Fruit fly (Drosophila melanogaster) ovary, adult (tissue): ENCODE measurements around the gene egh.
A peak's percentile ranks its signal among the peaks of the same experiment; 100 is the strongest.
"Not testable (repeated sequence)": the region's sequence is repeated elsewhere in the genome, so short reads cannot be mapped to it uniquely, and the experiment has no call there.

Experiments
- CG17801 ChIP-seq: fragments of 200-800 bp; optimal IDR thresholded peaks from 2 replicates; lab custom pipeline; 2019; ENCODE audit warnings: missing biosample characterization, mild to moderate bottlenecking, missing genetic modification characterization, moderate library complexity; ENCODE audit not compliant: partially characterized antibody

egh gene

DNA sequence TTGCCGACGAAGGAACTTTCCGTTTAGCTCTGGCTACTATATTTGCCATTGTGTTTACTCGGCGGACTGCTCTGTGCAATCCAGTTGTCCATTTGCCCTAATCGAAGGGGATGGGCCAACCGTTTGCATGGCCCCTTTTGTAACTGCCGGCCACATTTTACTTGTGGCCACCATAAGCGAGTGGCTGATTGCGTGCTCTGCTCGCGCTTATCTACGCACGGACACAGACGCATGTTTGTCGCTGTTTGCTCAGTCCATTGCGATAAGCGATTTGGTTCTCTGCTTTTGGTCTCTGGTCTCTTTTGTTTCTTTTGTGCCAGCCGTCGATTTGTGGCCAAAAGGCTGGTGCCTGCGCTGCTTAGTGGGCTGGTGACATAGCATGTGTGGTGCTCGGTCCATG, 2.3 kb downstream of the egh start:
- TF ChIP-seq CG17801 (GFP tag; lab: Kevin White, UChicago) = no peak

DNA sequence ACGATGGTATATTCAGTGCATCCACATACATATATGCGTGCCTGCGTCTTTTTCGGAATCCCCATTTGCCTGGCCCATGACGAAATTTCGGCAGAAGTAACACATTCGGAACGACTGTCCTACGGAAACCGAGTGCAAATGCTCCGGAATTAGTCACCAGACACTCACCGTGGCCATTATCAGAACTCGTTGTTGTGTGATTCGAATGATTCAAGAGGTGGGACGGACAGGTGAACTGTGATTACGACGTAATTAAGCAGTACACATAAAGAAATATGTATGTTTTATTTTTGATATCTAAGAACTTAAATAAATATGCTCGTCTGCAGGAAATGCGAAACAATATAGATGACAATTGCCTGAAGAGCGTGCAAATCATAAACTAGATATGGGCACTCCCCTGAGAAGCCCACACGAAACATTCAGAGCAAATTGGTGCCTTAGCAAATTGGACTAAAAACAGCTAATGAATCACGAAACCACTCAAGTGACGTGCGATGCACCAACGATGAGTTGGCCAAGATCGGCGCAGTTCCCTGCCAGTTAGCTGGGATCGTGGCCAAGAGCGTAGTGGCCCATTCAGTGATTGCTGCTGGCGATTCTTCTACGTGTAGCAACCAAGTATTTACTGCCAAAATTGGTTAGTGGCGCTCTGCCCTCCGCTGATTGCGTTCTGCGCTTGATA, 3.2 kb downstream of the egh start:
- no peak for TF ChIP-seq CG17801 (GFP tag; lab: Kevin White, UChicago)

DNA sequence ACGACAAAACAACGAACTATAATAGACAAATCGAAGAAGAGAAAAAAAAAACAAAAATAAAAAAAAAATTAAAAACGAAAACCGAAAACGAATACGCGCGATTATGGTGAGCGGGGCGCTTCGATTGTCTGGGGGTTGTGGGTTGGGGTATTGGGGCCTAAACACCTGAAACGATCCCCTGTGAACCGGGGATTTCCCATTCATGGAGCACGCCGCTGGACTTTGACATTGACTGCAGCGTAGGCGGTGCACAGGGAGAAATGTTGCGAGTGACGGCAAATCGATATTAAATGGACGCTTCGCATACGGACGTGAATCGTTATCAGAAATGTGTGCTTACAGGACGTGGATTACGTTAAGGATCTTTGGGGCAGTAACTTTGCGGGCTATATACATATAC, 3.9 kb downstream of the egh start:
- TF ChIP-seq CG17801 (GFP tag; lab: Kevin White, UChicago) = no peak

DNA sequence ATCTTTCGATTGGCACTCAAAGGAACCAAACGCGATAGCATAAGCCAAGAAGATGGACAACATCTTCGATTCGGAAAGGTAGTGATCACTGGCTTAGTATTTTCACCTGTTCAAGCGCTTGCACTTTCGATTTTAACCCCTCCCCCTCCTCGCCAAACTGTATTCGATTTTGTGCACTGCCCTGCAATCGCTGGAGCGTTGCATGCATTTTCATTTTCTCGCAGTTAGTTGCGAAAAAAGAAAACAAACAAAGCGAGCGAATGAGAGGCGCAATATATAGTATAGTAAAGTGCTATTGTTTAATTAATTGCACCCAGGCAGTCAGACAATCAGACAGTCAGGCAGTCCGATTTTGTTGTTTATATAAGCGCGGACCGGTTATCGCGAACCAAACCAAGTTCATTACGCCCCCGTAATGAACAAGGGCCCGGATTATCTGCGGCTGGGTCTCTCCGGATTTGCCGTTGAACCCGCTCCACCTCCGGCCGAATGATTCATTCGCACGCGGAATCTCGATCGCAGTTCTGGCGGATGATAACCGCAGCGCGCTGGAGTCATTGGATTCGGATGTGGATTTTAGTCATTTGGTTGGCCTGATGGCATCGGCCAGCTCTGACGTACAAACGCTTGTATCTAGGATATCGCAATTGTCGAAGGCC, 4.9 kb downstream of the egh start:
- no peak for TF ChIP-seq CG17801 (GFP tag; lab: Kevin White, UChicago)

DNA sequence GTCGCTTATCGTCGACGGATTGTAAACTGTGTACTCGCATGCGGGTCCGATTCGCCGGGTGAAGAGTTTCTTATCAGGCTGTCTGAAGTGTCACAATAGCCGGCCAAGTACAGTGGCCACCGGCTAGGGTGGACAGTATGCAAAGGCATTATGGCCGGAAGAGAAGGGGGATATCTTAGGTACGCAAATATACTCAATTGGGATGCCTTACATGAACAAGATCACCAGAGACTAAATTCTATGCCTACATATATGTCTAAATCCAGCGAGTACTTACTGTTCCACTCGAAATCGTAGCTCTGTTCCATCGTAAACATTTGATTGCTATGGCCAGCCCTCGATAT, 5.4 kb downstream of the egh start:
- TF ChIP-seq CG17801 (GFP tag; lab: Kevin White, UChicago) = peak; percentile 77

DNA sequence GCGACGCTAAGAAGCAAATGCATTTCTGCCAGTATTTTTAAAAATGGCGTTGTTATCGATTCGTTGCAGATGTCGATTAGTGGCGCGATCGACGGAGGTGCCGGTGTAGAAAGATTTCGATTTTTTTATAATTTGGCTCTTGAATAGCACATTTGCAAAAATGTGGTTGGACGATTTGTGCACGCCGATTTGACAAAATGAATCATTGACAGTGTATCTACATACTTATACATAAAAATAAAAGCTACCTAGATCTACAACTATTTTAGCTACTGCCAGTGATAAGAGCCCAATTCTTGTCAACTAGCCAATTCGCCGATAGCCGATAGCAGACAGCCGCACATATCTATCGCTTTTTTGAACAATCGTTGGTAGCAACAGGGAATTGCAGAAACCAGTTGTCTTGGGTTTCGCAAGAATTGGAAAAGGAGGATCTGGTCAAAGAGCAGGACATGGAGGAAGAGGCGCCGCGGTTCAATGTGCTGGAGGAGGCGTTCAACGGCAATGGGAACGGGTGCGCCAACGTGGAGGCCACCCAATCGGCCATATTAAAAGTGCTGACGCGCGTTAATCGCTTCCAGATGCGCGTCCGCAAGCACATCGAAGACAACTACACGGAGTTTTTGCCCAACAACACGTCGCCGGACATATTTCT, 15.7 kb downstream of the egh start, which contains the start of the genes Klp3A and Zw10:
Gene Klp3A, minus strand, starts transcription at position 202 of the 655 bp plus-strand sequence.
Gene Zw10, plus strand, starts transcription at position 347 of the 655 bp plus-strand sequence.
- TF ChIP-seq CG17801 (GFP tag; lab: Kevin White, UChicago) = peak; percentile 32

DNA sequence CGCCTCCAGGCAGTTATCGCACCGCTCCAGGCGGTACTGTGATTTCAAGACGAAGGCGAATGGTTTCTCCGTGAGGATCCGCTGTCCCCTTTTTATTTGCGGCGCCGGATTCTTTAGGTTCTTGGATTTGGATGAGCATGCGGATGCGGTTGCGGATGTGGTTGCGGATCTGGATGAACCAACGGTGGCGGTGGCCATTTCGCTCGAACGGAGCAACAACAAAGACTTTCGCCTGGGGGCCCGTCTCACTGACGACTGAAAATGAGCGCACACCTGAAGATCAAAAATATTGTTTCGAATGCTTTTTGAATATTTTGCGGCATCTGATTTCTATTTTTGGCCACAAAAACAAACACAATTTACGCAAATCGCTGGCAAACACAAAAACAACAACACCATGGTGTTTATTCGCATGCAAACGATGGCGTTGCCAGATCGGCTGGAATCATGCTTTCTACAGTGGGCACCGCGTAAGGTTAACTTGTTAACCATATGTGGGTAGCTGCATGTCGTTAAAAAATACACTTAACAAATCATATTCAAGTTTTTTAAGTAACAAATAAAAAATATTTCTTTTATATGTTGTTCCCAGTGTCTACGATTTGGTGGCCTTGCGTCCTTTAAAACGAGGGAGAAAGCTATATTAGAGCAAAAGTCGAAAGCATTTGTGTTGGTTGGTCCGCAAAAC, 20.3 kb downstream of the egh start, which contains the start of gene Smyd3:
Gene Smyd3, minus strand, starts transcription at position 407 of the 688 bp plus-strand sequence.
- peak; percentile 80 for TF ChIP-seq CG17801 (GFP tag; lab: Kevin White, UChicago)

DNA sequence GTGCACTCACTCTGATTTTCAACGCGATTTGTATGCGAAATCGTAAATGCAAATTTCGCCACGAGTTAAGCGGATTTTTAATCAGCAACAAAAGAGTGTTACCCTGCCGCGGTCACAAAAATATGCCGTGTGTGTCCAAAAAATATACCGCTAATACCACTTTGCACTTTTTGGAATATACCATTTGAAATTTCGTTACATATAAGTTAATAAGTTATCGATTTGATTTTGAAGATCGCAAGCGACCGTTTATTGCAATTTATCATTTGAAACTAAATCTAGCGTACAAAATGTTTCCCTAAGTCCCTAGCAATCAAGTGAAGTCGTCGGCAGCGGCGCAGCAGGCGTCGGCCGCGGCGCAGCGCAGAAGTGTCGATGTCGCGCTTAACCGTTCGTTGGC, 21.9 kb downstream of the egh start, which contains the start of gene eIF3g1:
Gene eIF3g1, minus strand, starts transcription at position 101 of the 400 bp plus-strand sequence.
- TF ChIP-seq CG17801 (GFP tag; lab: Kevin White, UChicago) = not testable (repeated sequence)

DNA sequence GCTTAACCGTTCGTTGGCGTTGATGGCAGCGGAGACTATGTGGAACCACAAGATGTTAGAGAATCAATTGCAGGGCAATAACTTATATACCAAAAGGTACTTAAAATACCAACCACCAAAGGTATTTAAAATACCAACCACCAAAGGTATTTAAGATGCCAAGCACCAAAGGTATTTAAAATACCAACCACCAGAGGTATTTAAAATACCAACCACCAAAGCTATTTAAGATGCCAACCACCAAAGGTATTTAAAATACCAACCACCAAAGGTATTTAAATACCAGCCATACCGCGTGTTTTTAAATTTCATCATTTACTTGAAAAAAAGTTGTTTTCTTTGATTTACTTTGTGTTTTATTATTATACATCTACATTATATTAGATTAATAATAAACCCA, 29.1 kb downstream of the egh start:
- TF ChIP-seq CG17801 (GFP tag; lab: Kevin White, UChicago) = no peak

DNA sequence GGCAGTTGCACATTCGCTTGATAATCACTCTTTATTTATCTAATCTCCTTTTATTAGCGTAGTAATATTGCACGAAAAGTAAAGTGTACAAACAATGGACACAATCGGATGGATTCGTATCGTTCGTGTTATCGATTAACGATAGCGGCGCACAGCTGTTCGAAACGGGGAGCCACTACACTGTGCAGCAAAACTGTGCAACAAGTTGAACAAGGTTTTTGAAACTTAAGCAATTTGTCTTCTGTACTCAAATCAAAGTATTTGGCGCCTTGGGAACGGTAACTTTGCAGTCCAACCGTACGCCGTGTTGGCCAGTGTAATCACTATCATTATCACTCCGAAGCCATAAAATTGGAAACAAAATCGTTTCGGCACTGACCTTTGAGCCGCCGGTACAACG, 31.3 kb downstream of the egh start, which contains the start of the genes Tsp3A and Seipin:
Gene Tsp3A, minus strand, starts transcription at position 88 of the 400 bp plus-strand sequence.
Gene Seipin, plus strand, starts transcription at position 149 of the 400 bp plus-strand sequence.
- peak; percentile 82 for TF ChIP-seq CG17801 (GFP tag; lab: Kevin White, UChicago)

DNA sequence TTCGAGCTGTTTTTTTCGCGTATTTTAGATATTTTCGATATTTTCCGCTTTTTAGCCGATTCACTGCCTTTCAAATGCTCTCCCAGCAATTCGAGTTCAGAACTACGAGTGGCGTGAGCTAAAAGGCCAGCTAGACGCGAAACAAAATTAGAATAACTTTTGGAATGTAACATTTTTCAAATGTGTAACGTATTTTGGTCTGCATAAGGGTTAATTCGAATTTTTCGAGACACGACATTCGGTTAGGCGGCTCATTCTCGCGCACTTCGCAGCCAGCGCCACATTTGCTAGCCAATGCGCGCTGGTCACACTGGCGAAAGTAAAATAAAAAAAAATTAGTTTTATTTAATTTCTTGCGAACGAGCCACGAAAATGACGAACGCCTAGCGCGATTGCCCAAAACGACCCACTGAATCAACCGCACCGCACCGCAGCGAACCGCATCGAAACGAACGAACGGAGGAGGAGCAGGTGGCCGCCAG, 36.3 kb downstream of the egh start, which contains the start of the genes brv3 and Pi4KIIIalpha:
Gene brv3, minus strand, starts transcription at position 51 of the 482 bp plus-strand sequence.
Gene Pi4KIIIalpha, plus strand, starts transcription at position 280 of the 482 bp plus-strand sequence.
- TF ChIP-seq CG17801 (GFP tag; lab: Kevin White, UChicago) = no peak

DNA sequence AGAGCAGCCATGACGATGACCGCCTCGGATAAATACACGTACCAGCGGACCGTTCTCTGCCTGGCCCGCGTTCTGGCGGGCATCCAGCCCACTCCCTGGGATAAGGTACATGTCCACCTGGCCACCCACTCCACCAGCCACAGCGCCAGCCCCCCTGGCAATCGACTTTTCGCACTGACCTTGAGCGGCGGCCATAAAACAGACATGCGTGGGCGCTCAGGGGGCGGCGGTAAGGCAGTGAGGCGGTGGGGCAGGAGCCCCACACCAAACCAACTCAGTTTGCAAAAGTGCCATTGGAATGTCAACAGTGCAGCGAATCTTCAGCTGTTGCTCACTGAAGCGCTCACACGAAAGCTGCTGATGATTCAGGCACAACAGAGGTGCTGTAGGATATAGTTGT, 36.7 kb downstream of the egh start:
- no peak for TF ChIP-seq CG17801 (GFP tag; lab: Kevin White, UChicago)

DNA sequence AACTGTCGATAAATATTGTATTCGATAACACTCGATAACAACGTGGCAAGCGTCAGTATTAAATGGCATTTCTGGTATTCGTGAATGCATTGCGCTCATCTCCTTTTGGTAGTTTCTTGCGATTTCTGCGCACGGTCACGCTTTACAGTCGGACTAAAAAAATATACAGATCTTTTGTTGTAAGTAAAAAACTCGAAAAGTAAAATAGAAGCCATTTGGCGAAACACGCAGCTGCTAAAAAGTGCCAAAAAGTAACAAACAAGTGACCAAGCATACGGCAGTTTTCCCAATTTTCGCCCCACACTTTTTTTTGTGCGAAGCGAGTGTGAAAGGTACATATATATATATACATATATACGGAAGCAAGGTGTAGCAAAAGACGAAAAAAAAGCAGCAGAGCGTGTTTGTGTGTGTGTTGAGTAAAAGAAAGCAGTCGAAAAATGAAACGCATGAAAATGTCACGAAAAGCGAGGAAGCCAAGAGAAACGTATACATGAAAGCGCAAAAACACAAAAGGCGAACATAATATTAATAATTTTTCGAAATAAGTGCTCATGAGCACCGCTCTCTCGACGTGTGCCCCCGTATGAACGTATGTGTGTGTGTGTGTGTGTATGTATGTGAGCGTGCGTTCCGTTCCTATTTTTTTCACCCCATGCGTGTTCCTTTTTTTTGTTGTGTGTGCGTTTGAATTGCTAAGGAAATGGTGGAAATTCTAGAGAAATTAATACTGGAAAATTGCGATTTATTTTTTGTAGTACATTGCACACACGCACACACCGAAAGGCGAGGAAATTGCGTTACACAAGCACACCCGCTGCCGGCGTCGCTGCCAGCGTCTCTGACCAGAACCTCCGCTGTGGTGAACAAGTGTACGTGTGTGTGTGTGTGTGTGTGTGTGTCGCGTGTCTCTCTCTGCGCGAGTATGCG, 45.8 kb downstream of the egh start, which contains the start of gene sgg:
Gene sgg, plus strand, starts transcription at position 106 of the 930 bp plus-strand sequence.
- TF ChIP-seq CG17801 (GFP tag; lab: Kevin White, UChicago) = peak; percentile 13
